Fruit fly (Drosophila melanogaster): ENCODE results near the gene CG43090.

DNA sequence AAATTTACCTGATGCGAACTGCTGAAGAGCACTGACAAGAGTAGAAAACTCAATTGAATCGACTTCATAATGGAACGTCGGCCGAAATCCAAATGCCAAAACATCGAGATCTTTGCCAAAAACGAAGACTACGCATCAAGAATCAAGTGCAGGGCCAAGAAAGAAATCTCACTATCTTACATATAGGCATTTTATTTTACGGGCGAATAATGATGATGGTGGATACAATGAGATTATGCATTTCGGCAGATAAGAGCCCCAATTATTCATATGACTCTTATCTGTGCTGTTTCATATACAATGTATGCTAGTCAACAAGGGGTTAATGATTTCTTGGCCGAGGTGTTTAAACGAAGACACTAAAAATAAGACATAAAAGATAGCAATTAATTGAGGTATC, 19.5 kb upstream of the CG43090 start, which contains the start of gene Btnd:
- TF ChIP-seq CG8478 (optimal IDR thresholded peaks at IDR 0.05): no peak
- no peak for TF ChIP-seq pan (optimal IDR thresholded peaks at IDR 0.05)
- TF ChIP-seq Dll (optimal IDR thresholded peaks at IDR 0.05): no peak
- TF ChIP-seq EcR (GFP tag; optimal IDR thresholded peaks at IDR 0.05): no peak
- TF ChIP-seq psq (optimal IDR thresholded peaks at IDR 0.05): no peak
- TF ChIP-seq usp (GFP tag; optimal IDR thresholded peaks at IDR 0.05): no peak
